Fruit fly (Drosophila melanogaster) whole organism, embryonic: ENCODE results near the gene CG6656.

Experiments
- CG10462 ChIP-seq: fragments of 200-800 bp; sonication (Bioruptor generic); optimal IDR thresholded peaks from 2 replicates; lab custom pipeline; 2016; ENCODE audit warnings: missing biosample characterization, missing genetic modification characterization
- CG10979 ChIP-seq: fragments of 200-800 bp; sonication (Bioruptor generic); optimal IDR thresholded peaks from 2 replicates; lab custom pipeline; 2018; ENCODE audit warnings: missing biosample characterization, mild to moderate bottlenecking, missing genetic modification characterization, moderate library complexity
- Dip3 ChIP-seq: fragments of 200-800 bp; sonication (Bioruptor generic); optimal IDR thresholded peaks from 3 replicates; lab custom pipeline; 2016; ENCODE audit warnings: missing biosample characterization, missing genetic modification characterization
- Lpt ChIP-seq: fragments of >200 bp; optimal IDR thresholded peaks from 2 replicates; lab custom pipeline; 2018; ENCODE audit warnings: missing biosample characterization, missing genetic modification characterization
- Sox100B ChIP-seq: fragments of 200-800 bp; sonication (Bioruptor generic); optimal IDR thresholded peaks from 3 replicates; lab custom pipeline; 2018; ENCODE audit warnings: missing biosample characterization, mild to moderate bottlenecking, missing genetic modification characterization
- Xrp1 ChIP-seq: fragments of 200-800 bp; sonication (Bioruptor generic); IDR thresholded peaks from 2 replicates; pipeline ENCODE4 v1.3.6; 2022; ENCODE audit warnings: missing biosample characterization, missing genetic modification characterization
- gce ChIP-seq: fragments of 200-800 bp; sonication (Bioruptor generic); IDR thresholded peaks from 3 replicates; pipeline ENCODE4 v1.3.6; 2022; ENCODE audit warnings: missing biosample characterization, missing genetic modification characterization
- nerfin-2 ChIP-seq: fragments of 200-800 bp; sonication (Bioruptor generic); IDR thresholded peaks from 2 replicates; pipeline ENCODE4 v1.3.6; 2022; ENCODE audit warnings: missing biosample characterization, missing genetic modification characterization; ENCODE audit not compliant: partially characterized antibody
- wor ChIP-seq: fragments of 200-800 bp; sonication (Bioruptor generic); IDR thresholded peaks from 2 replicates; pipeline ENCODE4 v1.3.6; 2022; ENCODE audit warnings: missing biosample characterization, missing genetic modification characterization

DNA sequence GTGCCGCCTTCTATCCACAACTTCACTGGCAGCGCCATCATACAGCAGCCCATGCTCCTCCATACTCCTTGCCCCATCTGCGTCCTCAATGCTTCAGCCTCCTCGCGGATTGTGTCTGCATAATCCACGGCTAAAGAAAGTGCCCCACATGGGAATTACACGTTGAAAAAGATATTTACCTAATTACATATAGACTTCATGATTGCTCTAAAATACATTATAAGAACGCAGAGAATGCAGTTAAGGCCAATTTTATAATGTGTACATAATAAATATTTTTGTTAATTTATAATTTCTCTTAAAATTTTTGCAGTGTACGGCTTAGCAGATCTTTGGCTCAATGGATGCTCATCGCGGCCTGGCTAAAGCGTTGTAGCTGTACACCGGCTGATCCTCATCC, 30.5 kb downstream of the CG6656 start:
- TF ChIP-seq Xrp1, result no peak
- TF ChIP-seq Dip3 (GFP tag; lab: Kevin White, UChicago), result no peak
- TF ChIP-seq CG10462, result no peak
- TF ChIP-seq Sox100B (GFP tag; lab: Kevin White, UChicago), result no peak
- no peak for TF ChIP-seq wor (GFP tag; lab: Robert Waterston, UW)
- TF ChIP-seq Lpt (GFP tag; lab: Kevin White, UChicago), result no peak
- no peak for TF ChIP-seq CG10979 (tag; lab: Kevin White, UChicago)
- no peak for TF ChIP-seq nerfin-2
- no peak for TF ChIP-seq gce (GFP tag; lab: Robert Waterston, UW)
